Fruit fly (Drosophila melanogaster): Measurements from ENCODE around the gene Coq4.
A peak's percentile ranks its signal among the peaks of the same experiment; 100 is the strongest.

Gene Coq4

dm6 chr3L:17461369-17462012, 28.1 kb upstream of the Coq4 start (continued):
- TF ChIP-seq amos (GFP tag; IDR thresholded peaks at IDR 0.05; ENCODE audit: partially characterized antibody) (no peak), shn (GFP tag; optimal IDR thresholded peaks at IDR 0.05) (no peak), danr (GFP tag; IDR thresholded peaks at IDR 0.05) (no peak), hbn (GFP tag; IDR thresholded peaks at IDR 0.05; ENCODE audit: partially characterized antibody) (no peak), CG17328 (GFP tag; IDR thresholded peaks at IDR 0.05) (no peak), crol (GFP tag; IDR thresholded peaks at IDR 0.05) (peak; percentile 60), kah (GFP tag; optimal IDR thresholded peaks at IDR 0.05) (no peak), twi (tag; optimal IDR thresholded peaks at IDR 0.05) (no peak), Dbx (GFP tag; IDR thresholded peaks at IDR 0.05) (no peak), hkb (optimal IDR thresholded peaks at IDR 0.05) (no peak), hkb (GFP tag; IDR thresholded peaks at IDR 0.05) (peak; percentile 18; the same call in 1 of the 2 replicates), trh (GFP tag; optimal IDR thresholded peaks at IDR 0.05) (no peak), lab (GFP tag; optimal IDR thresholded peaks at IDR 0.05) (no peak), zfh1 (GFP tag; IDR thresholded peaks at IDR 0.05) (peak; percentile 37; the same call in 1 of the 3 replicates), Doc3 (GFP tag; IDR thresholded peaks at IDR 0.05; ENCODE audit: partially characterized antibody) (no peak), pan (optimal IDR thresholded peaks at IDR 0.05) (no peak), pan (GFP tag; optimal IDR thresholded peaks at IDR 0.05 in 1 of 2, IDR thresholded peaks at IDR 0.05 in 1 of 2) (peak in 1 of 2 experiments; percentile 43), prd (optimal IDR thresholded peaks at IDR 0.05) (no peak), prd (GFP tag; IDR thresholded peaks at IDR 0.05) (peak; percentile 61; the same call in 1 of the 3 replicates), CG13775 (GFP tag; optimal IDR thresholded peaks at IDR 0.05) (no peak), Atf-2 (GFP tag; optimal IDR thresholded peaks at IDR 0.05) (no peak), MBD-R2 (GFP tag; IDR thresholded peaks at IDR 0.05) (peak; percentile 12; the same call in 1 of the 2 replicates), Lim3 (GFP tag; IDR thresholded peaks at IDR 0.05) (no peak), Pdp1 (GFP tag; optimal IDR thresholded peaks at IDR 0.05) (no peak), CG8924 (tag; optimal IDR thresholded peaks at IDR 0.05) (no peak), CG11247 (GFP tag; IDR thresholded peaks at IDR 0.05) (no peak), CG13123 (GFP tag; optimal IDR thresholded peaks at IDR 0.05) (no peak), CG8359 (GFP tag; optimal IDR thresholded peaks at IDR 0.05; ENCODE audit: borderline replicate concordance) (no peak), CG6175 (GFP tag; IDR thresholded peaks at IDR 0.05) (no peak), CG11398 (GFP tag; optimal IDR thresholded peaks at IDR 0.05) (no peak), Dek (tag; optimal IDR thresholded peaks at IDR 0.05) (no peak), Sin3A (optimal IDR thresholded peaks at IDR 0.05) (no peak), croc (GFP tag; conservative IDR thresholded peaks at IDR 0.05) (no peak), CG30020 (tag; optimal IDR thresholded peaks at IDR 0.05) (no peak), CG33557 (GFP tag; optimal IDR thresholded peaks at IDR 0.05) (no peak), CG34376 (GFP tag; optimal IDR thresholded peaks at IDR 0.05) (no peak), Spps (tag; optimal IDR thresholded peaks at IDR 0.05) (no peak), CG4617 (GFP tag; optimal IDR thresholded peaks at IDR 0.05; ENCODE audit: borderline replicate concordance) (no peak), ranshi (GFP tag; IDR thresholded peaks at IDR 0.05) (peak; percentile 45; the same call in 1 of the 2 replicates), Aef1 (GFP tag; IDR thresholded peaks at IDR 0.05) (no peak), CG14710 (tag; optimal IDR thresholded peaks at IDR 0.05) (no peak), peb (GFP tag; IDR thresholded peaks at IDR 0.05) (no peak), CG2875 (GFP tag; optimal IDR thresholded peaks at IDR 0.05) (no peak), CG9797 (GFP tag; optimal IDR thresholded peaks at IDR 0.05) (no peak), eyg (GFP tag; optimal IDR thresholded peaks at IDR 0.05) (no peak), CG10147 (GFP tag; optimal IDR thresholded peaks at IDR 0.05) (peak; percentile 11), nerfin-1 (tag; optimal IDR thresholded peaks at IDR 0.05) (no peak), vnd (GFP tag; IDR thresholded peaks at IDR 0.05; ENCODE audit: partially characterized antibody) (no peak), ATbp (GFP tag; optimal IDR thresholded peaks at IDR 0.05) (peak; percentile 20), CG13424 (tag; optimal IDR thresholded peaks at IDR 0.05) (no peak), trem (tag; optimal IDR thresholded peaks at IDR 0.05) (no peak)
